Fruit fly (Drosophila melanogaster) whole organism, embryonic: Measurements from ENCODE around the gene UBL3.

Experiments used
- CG11093 ChIP-seq: fragments of 200-800 bp; sonication (Bioruptor generic); IDR thresholded peaks from 3 replicates; pipeline ENCODE4 v1.3.6; 2022; ENCODE audit warnings: missing biosample characterization, missing genetic modification characterization
- CG11695 ChIP-seq: fragments of 200-800 bp; sonication (Bioruptor generic); IDR thresholded peaks from 3 replicates; pipeline ENCODE4 v1.3.6; 2022; ENCODE audit warnings: missing biosample characterization, missing genetic modification characterization
- CG12769 ChIP-seq: fragments of 200-800 bp; sonication (Bioruptor generic); optimal IDR thresholded peaks from 2 replicates; lab custom pipeline; 2019; ENCODE audit warnings: missing biosample characterization, mild to moderate bottlenecking, missing genetic modification characterization, moderate library complexity
- CG14860 ChIP-seq: fragments of 200-800 bp; sonication (Bioruptor generic); IDR thresholded peaks from 3 replicates; pipeline ENCODE4 v1.3.6; 2022; ENCODE audit warnings: missing biosample characterization, missing genetic modification characterization; ENCODE audit not compliant: partially characterized antibody
- CG16779 ChIP-seq: fragments of 200-800 bp; sonication (Bioruptor generic); IDR thresholded peaks from 2 replicates; pipeline ENCODE4 v1.3.6; 2022; ENCODE audit warnings: missing biosample characterization, missing genetic modification characterization
- CG16863 ChIP-seq: fragments of 200-800 bp; sonication (Bioruptor generic); optimal IDR thresholded peaks from 3 replicates; lab custom pipeline; 2016; ENCODE audit warnings: missing biosample characterization, missing genetic modification characterization
- CG17359 ChIP-seq: fragments of 200-800 bp; sonication (Bioruptor generic); optimal IDR thresholded peaks from 3 replicates; lab custom pipeline; 2018; ENCODE audit warnings: missing biosample characterization, mild to moderate bottlenecking, missing genetic modification characterization, moderate library complexity
- CG31388 ChIP-seq: fragments of 200-800 bp; sonication (Bioruptor generic); optimal IDR thresholded peaks from 2 replicates; lab custom pipeline; 2016; ENCODE audit warnings: missing biosample characterization, missing genetic modification characterization
- CG34224 ChIP-seq: fragments of 200-800 bp; sonication (Bioruptor generic); IDR thresholded peaks from 3 replicates; pipeline ENCODE4 v1.3.6; 2022; ENCODE audit warnings: missing biosample characterization, missing genetic modification characterization; ENCODE audit not compliant: partially characterized antibody
- CG3995 ChIP-seq: fragments of 200-800 bp; sonication (Bioruptor generic); optimal IDR thresholded peaks from 3 replicates; lab custom pipeline; 2016; ENCODE audit warnings: missing biosample characterization, missing genetic modification characterization
- CG5953 ChIP-seq: fragments of 200-800 bp; sonication (Bioruptor generic); IDR thresholded peaks from 2 replicates; pipeline ENCODE4 v1.3.6; 2022; ENCODE audit warnings: missing biosample characterization, missing genetic modification characterization
- CG6272 ChIP-seq: fragments of 200-800 bp; sonication (Bioruptor generic); IDR thresholded peaks from 2 replicates; pipeline ENCODE4 v1.3.6; 2022; ENCODE audit warnings: missing biosample characterization, missing genetic modification characterization
- CG6791 ChIP-seq: fragments of 200-800 bp; sonication (Bioruptor generic); IDR thresholded peaks from 3 replicates; pipeline ENCODE4 v1.3.6; 2022; ENCODE audit warnings: missing biosample characterization, missing genetic modification characterization; ENCODE audit not compliant: partially characterized antibody
- CG7556 ChIP-seq: fragments of 200-800 bp; sonication (Bioruptor generic); optimal IDR thresholded peaks from 2 replicates; lab custom pipeline; 2017; ENCODE audit warnings: missing biosample characterization, mild to moderate bottlenecking, missing genetic modification characterization
- CG9215 ChIP-seq: fragments of 200-800 bp; sonication (Bioruptor generic); IDR thresholded peaks from 2 replicates; pipeline ENCODE4 v1.3.6; 2022; ENCODE audit warnings: missing biosample characterization, missing genetic modification characterization
- Dad ChIP-seq: fragments of 200-800 bp; sonication (Bioruptor generic); optimal IDR thresholded peaks from 3 replicates; lab custom pipeline; 2016; ENCODE audit warnings: missing biosample characterization, missing genetic modification characterization
- Dek ChIP-seq: fragments of 200-800 bp; sonication (Bioruptor generic); optimal IDR thresholded peaks from 3 replicates; lab custom pipeline; 2019; ENCODE audit warnings: missing biosample characterization, mild to moderate bottlenecking, missing genetic modification characterization, moderate library complexity
- Doc2 ChIP-seq: fragments of 200-800 bp; sonication (Bioruptor generic); IDR thresholded peaks from 2 replicates; pipeline ENCODE4 v1.3.6; 2022; ENCODE audit warnings: missing biosample characterization, missing genetic modification characterization
- Hey ChIP-seq: fragments of 200-800 bp; sonication (Bioruptor generic); optimal IDR thresholded peaks from 3 replicates; lab custom pipeline; 2018; ENCODE audit warnings: missing biosample characterization, mild to moderate bottlenecking, missing genetic modification characterization
- Lpt ChIP-seq: fragments of >200 bp; optimal IDR thresholded peaks from 2 replicates; lab custom pipeline; 2018; ENCODE audit warnings: missing biosample characterization, missing genetic modification characterization
- Nf-YA ChIP-seq: fragments of 200-800 bp; sonication (Bioruptor generic); IDR thresholded peaks from 2 replicates; pipeline ENCODE4 v1.3.6; 2022; ENCODE audit warnings: missing biosample characterization, missing genetic modification characterization
- Sin3A ChIP-seq: fragments of >200 bp; optimal IDR thresholded peaks from 2 replicates; lab custom pipeline; 2018
- Sox102F ChIP-seq: fragments of 200-800 bp; sonication (Bioruptor generic); optimal IDR thresholded peaks from 2 replicates; lab custom pipeline; 2018; ENCODE audit warnings: missing biosample characterization, mild to moderate bottlenecking, missing genetic modification characterization, moderate library complexity
- bab2 ChIP-seq: fragments of 200-800 bp; sonication (Bioruptor generic); optimal IDR thresholded peaks from 2 replicates; lab custom pipeline; 2016; ENCODE audit warnings: missing biosample characterization, missing genetic modification characterization
- corto ChIP-seq: fragments of 200-800 bp; sonication (Bioruptor generic); optimal IDR thresholded peaks from 2 replicates; lab custom pipeline; 2016; ENCODE audit warnings: missing biosample characterization, mild to moderate bottlenecking, missing genetic modification characterization, moderate library complexity
- crol ChIP-seq: fragments of 200-800 bp; sonication (Bioruptor generic); IDR thresholded peaks from 2 replicates; pipeline ENCODE4 v1.3.6; 2022; ENCODE audit warnings: missing biosample characterization, missing genetic modification characterization
- danr ChIP-seq: fragments of 200-800 bp; sonication (Bioruptor generic); IDR thresholded peaks from 2 replicates; pipeline ENCODE4 v1.3.6; 2022; ENCODE audit warnings: missing biosample characterization, missing genetic modification characterization
- emc ChIP-seq: fragments of 200-800 bp; sonication (Bioruptor generic); optimal IDR thresholded peaks from 2 replicates; lab custom pipeline; 2016; ENCODE audit warnings: missing biosample characterization, missing genetic modification characterization
- exex ChIP-seq: fragments of 200-800 bp; sonication (Bioruptor generic); optimal IDR thresholded peaks from 4 replicates; lab custom pipeline; 2018; ENCODE audit warnings: missing biosample characterization, mild to moderate bottlenecking, missing genetic modification characterization, moderate library complexity
- gce ChIP-seq: fragments of 200-800 bp; sonication (Bioruptor generic); IDR thresholded peaks from 3 replicates; pipeline ENCODE4 v1.3.6; 2022; ENCODE audit warnings: missing biosample characterization, missing genetic modification characterization
- gcm2 ChIP-seq: fragments of 200-800 bp; sonication (Bioruptor generic); optimal IDR thresholded peaks from 2 replicates; lab custom pipeline; 2016; ENCODE audit warnings: missing biosample characterization, missing genetic modification characterization
- gsb-n ChIP-seq: fragments of 200-800 bp; sonication (Bioruptor generic); optimal IDR thresholded peaks from 3 replicates; lab custom pipeline; 2018; ENCODE audit warnings: missing biosample characterization, mild to moderate bottlenecking, missing genetic modification characterization
- ham ChIP-seq: fragments of 200-800 bp; sonication (Bioruptor generic); IDR thresholded peaks from 2 replicates; pipeline ENCODE4 v1.3.6; 2022; ENCODE audit warnings: missing biosample characterization, missing genetic modification characterization
- hbn ChIP-seq: fragments of 200-800 bp; sonication (Bioruptor generic); IDR thresholded peaks from 2 replicates; pipeline ENCODE4 v1.3.6; 2022; ENCODE audit warnings: missing biosample characterization, missing genetic modification characterization; ENCODE audit not compliant: partially characterized antibody
- ind ChIP-seq: fragments of 200-800 bp; sonication (Bioruptor generic); optimal IDR thresholded peaks from 3 replicates; lab custom pipeline; 2016; ENCODE audit warnings: missing biosample characterization, missing genetic modification characterization
- kay ChIP-seq: fragments of 200-800 bp; sonication (Bioruptor generic); optimal IDR thresholded peaks from 2 replicates; lab custom pipeline; 2016; ENCODE audit warnings: missing biosample characterization, missing genetic modification characterization
- ken ChIP-seq: fragments of 200-800 bp; sonication (Bioruptor generic); IDR thresholded peaks from 3 replicates; pipeline ENCODE4 v1.3.6; 2022; ENCODE audit warnings: missing biosample characterization, missing genetic modification characterization
- lbe ChIP-seq: fragments of 200-800 bp; sonication (Bioruptor generic); optimal IDR thresholded peaks from 2 replicates; lab custom pipeline; 2016; ENCODE audit warnings: missing biosample characterization, mild to moderate bottlenecking, missing genetic modification characterization
- lov ChIP-seq, 2 experiments: fragments of 200-800 bp in 1 of 2; fragments of >200 bp in 1 of 2; sonication (Bioruptor generic) in 1 of 2; IDR thresholded peaks in 1 of 2; optimal IDR thresholded peaks in 1 of 2; 2 replicates in 1 of 2; 3 replicates in 1 of 2; pipeline versions ENCODE4 v1.3.6 to Lab custom; 2017 to 2022; ENCODE audit warnings: missing biosample characterization in 1 of 2, missing genetic modification characterization in 1 of 2
- peb ChIP-seq: fragments of 200-800 bp; sonication (Bioruptor generic); IDR thresholded peaks from 2 replicates; pipeline ENCODE4 v1.3.6; 2022; ENCODE audit warnings: missing biosample characterization, missing genetic modification characterization
- prd ChIP-seq, 3 experiments: fragments of >200 bp in 2 of 3; fragments of 200-800 bp in 1 of 3; sonication (Bioruptor generic) in 1 of 3; optimal IDR thresholded peaks in 2 of 3; IDR thresholded peaks in 1 of 3; 2 replicates in 2 of 3; 3 replicates in 1 of 3; pipeline versions ENCODE4 v1.3.6 to Lab custom; 2017 to 2022; ENCODE audit warnings: missing biosample characterization in 1 of 3, missing genetic modification characterization in 1 of 3
- pros ChIP-seq: fragments of 200-800 bp; sonication (Bioruptor generic); optimal IDR thresholded peaks from 3 replicates; lab custom pipeline; 2019; ENCODE audit warnings: missing biosample characterization, mild to moderate bottlenecking, missing genetic modification characterization, moderate library complexity
- ro ChIP-seq: fragments of 200-800 bp; sonication (Bioruptor generic); IDR thresholded peaks from 2 replicates; pipeline ENCODE4 v1.3.6; 2022; ENCODE audit warnings: missing biosample characterization, missing genetic modification characterization
- row ChIP-seq: fragments of 200-800 bp; sonication (Bioruptor generic); IDR thresholded peaks from 3 replicates; pipeline ENCODE4 v1.3.6; 2022; ENCODE audit warnings: missing biosample characterization, missing genetic modification characterization
- run ChIP-seq: fragments of 200-800 bp; sonication (Bioruptor generic); optimal IDR thresholded peaks from 3 replicates; lab custom pipeline; 2018; ENCODE audit warnings: missing biosample characterization, mild to moderate bottlenecking, missing genetic modification characterization
- slou ChIP-seq: fragments of 200-800 bp; sonication (Bioruptor generic); optimal IDR thresholded peaks from 3 replicates; lab custom pipeline; 2016; ENCODE audit warnings: missing biosample characterization, missing genetic modification characterization
- tap ChIP-seq: fragments of 200-800 bp; optimal IDR thresholded peaks from 3 replicates; lab custom pipeline; 2019; ENCODE audit warnings: missing biosample characterization, mild to moderate bottlenecking, missing genetic modification characterization, moderate library complexity
- tgo ChIP-seq: fragments of 200-800 bp; sonication (Bioruptor generic); IDR thresholded peaks from 3 replicates; pipeline ENCODE4 v1.3.6; 2022; ENCODE audit warnings: missing biosample characterization, missing genetic modification characterization
- wor ChIP-seq: fragments of 200-800 bp; sonication (Bioruptor generic); IDR thresholded peaks from 2 replicates; pipeline ENCODE4 v1.3.6; 2022; ENCODE audit warnings: missing biosample characterization, missing genetic modification characterization

UBL3 gene

DNA sequence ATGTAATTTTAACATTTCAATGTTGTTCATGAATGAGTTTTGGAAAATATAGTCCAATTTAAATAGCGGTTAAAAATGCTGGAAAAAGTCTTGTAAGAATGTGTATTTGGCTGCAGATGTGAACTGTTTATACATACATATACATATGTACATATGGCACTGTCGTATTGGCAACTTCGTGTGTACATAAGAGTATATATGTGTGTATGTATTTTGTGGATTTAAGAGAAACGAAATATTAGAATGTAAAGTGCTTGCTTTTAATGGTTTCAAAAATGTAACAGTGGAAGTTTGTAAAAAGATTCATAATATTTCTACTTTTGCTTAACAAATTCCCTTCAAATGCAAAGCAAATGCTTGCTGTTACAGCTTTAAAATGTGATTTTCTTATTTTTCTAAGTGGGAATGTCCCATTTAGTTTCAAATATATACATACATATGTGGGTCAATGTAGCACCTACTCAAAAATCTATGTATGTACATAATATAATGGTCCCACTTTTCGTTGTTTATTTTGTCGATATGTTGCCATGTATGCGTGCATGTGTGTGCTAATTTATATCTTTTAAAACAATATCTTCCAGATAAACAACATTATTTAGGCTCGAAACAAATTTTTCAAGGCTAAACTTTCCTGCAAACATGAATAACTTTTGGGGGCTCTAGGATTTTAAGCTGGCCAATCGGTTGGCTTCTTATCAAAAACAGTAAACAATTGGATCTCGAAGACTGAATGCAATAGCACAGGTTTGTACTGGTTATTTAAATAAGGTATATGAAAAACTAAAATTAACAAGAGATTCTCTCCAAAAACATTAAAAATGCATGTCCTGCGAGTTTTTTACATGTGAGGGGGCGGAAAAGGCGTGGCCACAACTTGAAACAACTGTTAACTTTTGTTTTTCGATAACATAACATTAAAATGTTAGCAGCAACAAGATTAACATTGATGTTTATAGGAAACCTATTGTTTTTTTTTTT is 18.1 kb upstream of the UBL3 start (continued):
- TF ChIP-seq CG7556 (GFP tag; lab: Kevin White, UChicago) (peak; percentile 69), CG3995 (no peak), CG6791 (no peak), lov (optimal IDR thresholded peaks at IDR 0.05; lab: Kevin White, UChicago) (no peak), lov (GFP tag; IDR thresholded peaks at IDR 0.05; lab: Robert Waterston, UW) (no peak), prd (optimal IDR thresholded peaks at IDR 0.05; lab: Kevin White, UChicago) (no peak), prd (GFP tag; IDR thresholded peaks at IDR 0.05; lab: Robert Waterston, UW) (0 out of 3 replicates have a peak, but pooled peaks have one; percentile 20), Sox102F (GFP tag; lab: Kevin White, UChicago) (no peak), CG11093 (GFP tag; lab: Robert Waterston, UW) (no peak), emc (GFP tag; lab: Kevin White, UChicago) (no peak), row (GFP tag; lab: Robert Waterston, UW) (no peak), Dek (tag; lab: Kevin White, UChicago) (no peak), Doc2 (no peak), CG6272 (GFP tag; lab: Robert Waterston, UW) (no peak), exex (tag; lab: Kevin White, UChicago) (no peak), CG16779 (GFP tag; lab: Robert Waterston, UW) (no peak), gce (GFP tag; lab: Robert Waterston, UW) (peak; percentile 25; the same call in 1 of the 3 replicates), tap (no peak), CG17359 (tag; lab: Kevin White, UChicago) (peak; percentile 78), gcm2 (GFP tag; lab: Kevin White, UChicago) (no peak), Dad (no peak), CG31388 (no peak), crol (GFP tag; lab: Robert Waterston, UW) (no peak), gsb-n (tag; lab: Kevin White, UChicago) (no peak), Lpt (GFP tag; lab: Kevin White, UChicago) (no peak), Hey (tag; lab: Kevin White, UChicago) (no peak), corto (GFP tag; lab: Kevin White, UChicago) (no peak), danr (GFP tag; lab: Robert Waterston, UW) (no peak), tgo (GFP tag; lab: Robert Waterston, UW) (no peak; the same call in 2 of the 3 replicates), lbe (GFP tag; lab: Kevin White, UChicago) (no peak), CG9215 (GFP tag; lab: Robert Waterston, UW) (no peak), CG11695 (GFP tag; lab: Robert Waterston, UW) (peak; percentile 61; the same call in 1 of the 3 replicates), ham (GFP tag; lab: Robert Waterston, UW) (no peak), pros (GFP tag; lab: Kevin White, UChicago) (no peak), ind (no peak), Sin3A (no peak), ken (GFP tag; lab: Robert Waterston, UW) (no peak), Nf-YA (GFP tag; lab: Robert Waterston, UW) (peak; percentile 44; the same call in 1 of the 2 replicates), bab2 (peak; percentile 51), CG14860 (GFP tag; lab: Robert Waterston, UW) (no peak), CG12769 (tag; lab: Kevin White, UChicago) (no peak), CG34224 (GFP tag; lab: Robert Waterston, UW) (no peak), CG5953 (GFP tag; lab: Robert Waterston, UW) (0 out of 2 replicates have a peak, but pooled peaks have one; percentile 9), run (tag; lab: Kevin White, UChicago) (no peak), peb (no peak), ro (GFP tag; lab: Robert Waterston, UW) (no peak), slou (GFP tag; lab: Kevin White, UChicago) (no peak), kay (GFP tag; lab: Kevin White, UChicago) (peak; percentile 31), wor (GFP tag; lab: Robert Waterston, UW) (no peak), hbn (GFP tag; lab: Robert Waterston, UW) (no peak), CG16863 (GFP tag; lab: Kevin White, UChicago) (peak; percentile 51)
